Worm (Caenorhabditis elegans) whole organism, early embryonic: ENCODE results near the gene K07C11.7.

Source experiments
- F13C5.2 ChIP-seq: sonication (generic microtip); optimal IDR thresholded peaks from 2 replicates; lab custom pipeline; 2017; ENCODE audit warnings: mild to moderate bottlenecking, missing genetic modification characterization, inconsistent platforms, missing compliant biosample characterization
- flt-1 ChIP-seq: fragments of 200-800 bp; sonication (Bioruptor generic); IDR thresholded peaks from 2 replicates; pipeline ENCODE4 v1.3.6; 2022; ENCODE audit warnings: missing genetic modification characterization, missing compliant biosample characterization
- sea-1 ChIP-seq: fragments of 200-800 bp; sonication (Bioruptor generic); conservative IDR thresholded peaks from 2 replicates; pipeline ENCODE4 v1.3.6; 2022; ENCODE audit warnings: missing genetic modification characterization, missing compliant biosample characterization

DNA sequence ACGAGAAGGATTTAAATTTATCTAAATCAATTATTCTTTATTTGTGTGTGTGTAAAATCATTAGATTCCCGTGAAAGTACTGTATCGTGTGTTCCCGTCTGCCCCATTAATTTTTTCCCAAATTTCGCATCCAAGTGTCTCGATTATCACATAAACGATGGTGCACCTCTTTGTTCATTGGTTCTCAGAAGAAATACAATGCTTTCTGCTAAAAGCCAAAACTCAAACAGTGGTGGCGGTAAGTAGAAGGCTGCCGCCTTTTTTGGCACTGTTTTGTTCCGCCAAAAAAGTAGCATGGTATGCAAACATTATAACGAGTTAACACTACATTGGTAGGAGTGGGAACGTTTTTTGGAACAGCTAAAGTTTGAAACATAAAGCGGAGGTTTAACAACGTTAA, 9.6 kb upstream of the K07C11.7 start:
- no peak for TF ChIP-seq F13C5.2 (tag; lab: Kevin White, UChicago)
- TF ChIP-seq flt-1 (GFP tag; lab: Robert Waterston, UW) = no peak
- no peak for TF ChIP-seq sea-1
